Fruit fly (Drosophila melanogaster) whole organism, embryonic: ENCODE results near the gene CG31957.

Source experiments
- Adf1 ChIP-seq: fragments of 200-800 bp; sonication (Bioruptor generic); IDR thresholded peaks from 2 replicates; pipeline ENCODE4 v1.3.6; 2022; ENCODE audit warnings: missing biosample characterization, missing genetic modification characterization
- B-H1 ChIP-seq: fragments of 200-800 bp; sonication (Bioruptor generic); IDR thresholded peaks from 3 replicates; pipeline ENCODE4 v1.3.6; 2022; ENCODE audit warnings: missing biosample characterization, missing genetic modification characterization
- CG10267 ChIP-seq: fragments of 200-800 bp; sonication (Bioruptor generic); optimal IDR thresholded peaks from 2 replicates; lab custom pipeline; 2018; ENCODE audit warnings: missing biosample characterization, mild to moderate bottlenecking, missing genetic modification characterization, moderate library complexity
- CG12659 ChIP-seq: fragments of 200-800 bp; sonication (Bioruptor generic); optimal IDR thresholded peaks from 3 replicates; lab custom pipeline; 2017; ENCODE audit warnings: mild to moderate bottlenecking, missing biosample characterization, missing genetic modification reagents, missing genetic modification characterization
- CG13894 ChIP-seq: fragments of 200-800 bp; sonication (Bioruptor generic); optimal IDR thresholded peaks from 3 replicates; lab custom pipeline; 2018; ENCODE audit warnings: missing biosample characterization, mild to moderate bottlenecking, missing genetic modification characterization, moderate library complexity
- CG14667 ChIP-seq: fragments of 200-800 bp; sonication (Bioruptor generic); IDR thresholded peaks from 2 replicates; pipeline ENCODE4 v1.3.6; 2022; ENCODE audit warnings: missing biosample characterization, missing genetic modification characterization
- CG14965 ChIP-seq: fragments of 200-800 bp; sonication (Bioruptor generic); optimal IDR thresholded peaks from 2 replicates; lab custom pipeline; 2016; ENCODE audit warnings: missing biosample characterization, missing genetic modification characterization, borderline replicate concordance
- CG16813 ChIP-seq: fragments of 200-800 bp; sonication (Bioruptor generic); IDR thresholded peaks from 3 replicates; pipeline ENCODE4 v1.3.6; 2022; ENCODE audit warnings: missing biosample characterization, missing genetic modification characterization; ENCODE audit not compliant: partially characterized antibody
- CG1792 ChIP-seq: fragments of 200-800 bp; sonication (Bioruptor generic); optimal IDR thresholded peaks from 2 replicates; lab custom pipeline; 2016; ENCODE audit warnings: missing biosample characterization, missing genetic modification characterization
- CG18599 ChIP-seq: fragments of 200-800 bp; sonication (Bioruptor generic); optimal IDR thresholded peaks from 3 replicates; lab custom pipeline; 2017; ENCODE audit warnings: missing biosample characterization, missing genetic modification characterization, mild to moderate bottlenecking, moderate library complexity, missing genetic modification reagents
- CG2712 ChIP-seq: fragments of 200-800 bp; optimal IDR thresholded peaks from 3 replicates; lab custom pipeline; 2019; ENCODE audit warnings: missing biosample characterization, mild to moderate bottlenecking, missing genetic modification characterization, moderate library complexity
- CG30431 ChIP-seq: fragments of 200-800 bp; sonication (Bioruptor generic); optimal IDR thresholded peaks from 2 replicates; lab custom pipeline; 2017; ENCODE audit warnings: missing biosample characterization, missing genetic modification characterization
- CG3065 ChIP-seq: fragments of 200-800 bp; sonication (Bioruptor generic); optimal IDR thresholded peaks from 2 replicates; lab custom pipeline; 2016; ENCODE audit warnings: missing biosample characterization, missing genetic modification characterization
- CG31224 ChIP-seq: fragments of 200-800 bp; sonication (Bioruptor generic); IDR thresholded peaks from 2 replicates; pipeline ENCODE4 v1.3.6; 2022; ENCODE audit warnings: missing biosample characterization, missing genetic modification characterization
- CG4707 ChIP-seq: fragments of 200-800 bp; sonication (Bioruptor generic); optimal IDR thresholded peaks from 2 replicates; lab custom pipeline; 2018; ENCODE audit warnings: missing biosample characterization, mild to moderate bottlenecking, missing genetic modification characterization, moderate library complexity
- CG6854 ChIP-seq: fragments of 200-800 bp; sonication (Bioruptor generic); optimal IDR thresholded peaks from 3 replicates; lab custom pipeline; 2017; ENCODE audit warnings: missing biosample characterization, mild to moderate bottlenecking, missing genetic modification characterization
- CG7271 ChIP-seq: fragments of 200-800 bp; sonication (Bioruptor generic); optimal IDR thresholded peaks from 2 replicates; lab custom pipeline; 2018; ENCODE audit warnings: missing biosample characterization, mild to moderate bottlenecking, missing genetic modification characterization, moderate library complexity
- CG7357 ChIP-seq: fragments of 200-800 bp; sonication (Bioruptor generic); IDR thresholded peaks from 3 replicates; pipeline ENCODE4 v1.3.6; 2022; ENCODE audit warnings: missing biosample characterization, missing genetic modification characterization
- CG8765 ChIP-seq: fragments of 200-800 bp; sonication (Bioruptor generic); IDR thresholded peaks from 2 replicates; pipeline ENCODE4 v1.3.6; 2022; ENCODE audit warnings: missing biosample characterization, missing genetic modification characterization
- CG8924 ChIP-seq: fragments of 200-800 bp; optimal IDR thresholded peaks from 3 replicates; lab custom pipeline; 2019; ENCODE audit warnings: missing biosample characterization, mild to moderate bottlenecking, missing genetic modification characterization, moderate library complexity
- Dbx ChIP-seq: fragments of 200-800 bp; sonication (Bioruptor generic); IDR thresholded peaks from 3 replicates; pipeline ENCODE4 v1.3.6; 2022; ENCODE audit warnings: missing biosample characterization, missing genetic modification characterization
- Dll ChIP-seq: fragments of 200-800 bp; sonication (Bioruptor generic); IDR thresholded peaks from 4 replicates; pipeline ENCODE4 v1.3.6; 2022; ENCODE audit warnings: missing biosample characterization, missing genetic modification characterization; ENCODE audit not compliant: partially characterized antibody
- Dref ChIP-seq: fragments of 200-800 bp; sonication (Bioruptor generic); IDR thresholded peaks from 2 replicates; pipeline ENCODE4 v1.3.6; 2022; ENCODE audit warnings: missing biosample characterization, missing genetic modification characterization
- Elba2 ChIP-seq: fragments of 200-800 bp; sonication (Bioruptor generic); optimal IDR thresholded peaks from 3 replicates; lab custom pipeline; 2016; ENCODE audit warnings: missing biosample characterization, missing genetic modification characterization
- Hand ChIP-seq: fragments of 200-800 bp; sonication (Bioruptor generic); optimal IDR thresholded peaks from 2 replicates; lab custom pipeline; 2017; ENCODE audit warnings: mild to moderate bottlenecking, missing biosample characterization, missing genetic modification reagents, missing genetic modification characterization
- MBD-R2 ChIP-seq: fragments of 200-800 bp; sonication (Bioruptor generic); IDR thresholded peaks from 2 replicates; pipeline ENCODE4 v1.3.6; 2022; ENCODE audit warnings: missing biosample characterization, missing genetic modification characterization
- MESR4 ChIP-seq: fragments of 200-800 bp; sonication (Bioruptor generic); optimal IDR thresholded peaks from 2 replicates; lab custom pipeline; 2018; ENCODE audit warnings: missing biosample characterization, mild to moderate bottlenecking, missing genetic modification characterization, moderate library complexity
- Med ChIP-seq: fragments of 200-800 bp; sonication (Bioruptor generic); peaks from one replicate; lab custom pipeline; 2016; ENCODE audit warnings: missing biosample characterization, missing genetic modification characterization, mild to moderate bottlenecking, inconsistent platforms, moderate library complexity
- Nf-YC ChIP-seq: fragments of 200-800 bp; optimal IDR thresholded peaks from 3 replicates; lab custom pipeline; 2019; ENCODE audit warnings: missing biosample characterization, mild to moderate bottlenecking, missing genetic modification characterization, moderate library complexity
- TFAM ChIP-seq: fragments of 200-800 bp; sonication (Bioruptor generic); optimal IDR thresholded peaks from 2 replicates; lab custom pipeline; 2017; ENCODE audit warnings: missing biosample characterization, missing genetic modification characterization, inconsistent platforms
- Xrp1 ChIP-seq: fragments of 200-800 bp; sonication (Bioruptor generic); IDR thresholded peaks from 2 replicates; pipeline ENCODE4 v1.3.6; 2022; ENCODE audit warnings: missing biosample characterization, missing genetic modification characterization
- ab ChIP-seq: fragments of 200-800 bp; sonication (Bioruptor generic); optimal IDR thresholded peaks from 2 replicates; lab custom pipeline; 2016; ENCODE audit warnings: missing biosample characterization, missing genetic modification characterization
- bbx ChIP-seq: fragments of 200-800 bp; sonication (Bioruptor generic); IDR thresholded peaks from 2 replicates; pipeline ENCODE4 v1.3.6; 2022; ENCODE audit warnings: missing biosample characterization, missing genetic modification characterization; ENCODE audit not compliant: partially characterized antibody
- dati ChIP-seq: fragments of 200-800 bp; sonication (Bioruptor generic); IDR thresholded peaks from 2 replicates; pipeline ENCODE4 v1.3.6; 2022; ENCODE audit warnings: missing biosample characterization, missing genetic modification characterization
- dimm ChIP-seq: fragments of 200-800 bp; sonication (Bioruptor generic); IDR thresholded peaks from 2 replicates; pipeline ENCODE4 v1.3.6; 2022; ENCODE audit warnings: missing biosample characterization, missing genetic modification characterization
- dmrt99B ChIP-seq: fragments of 200-800 bp; sonication (Bioruptor generic); optimal IDR thresholded peaks from 2 replicates; lab custom pipeline; 2018; ENCODE audit warnings: missing biosample characterization, mild to moderate bottlenecking, missing genetic modification characterization, moderate library complexity
- fd96Cb ChIP-seq: fragments of 200-800 bp; sonication (Bioruptor generic); optimal IDR thresholded peaks from 2 replicates; lab custom pipeline; 2018; ENCODE audit warnings: missing biosample characterization, mild to moderate bottlenecking, missing genetic modification characterization, moderate library complexity
- lbe ChIP-seq: fragments of 200-800 bp; sonication (Bioruptor generic); optimal IDR thresholded peaks from 2 replicates; lab custom pipeline; 2016; ENCODE audit warnings: missing biosample characterization, mild to moderate bottlenecking, missing genetic modification characterization
- pan ChIP-seq, 4 experiments: fragments of >200 bp in 3 of 4; fragments of 200-800 bp in 1 of 4; sonication (Bioruptor generic) in 1 of 4; optimal IDR thresholded peaks in 3 of 4; IDR thresholded peaks in 1 of 4; 2 replicates each; pipeline versions ENCODE4 v1.3.6 to Lab custom; 2017 to 2022; ENCODE audit warnings: missing biosample characterization in 2 of 4, missing genetic modification characterization in 2 of 4, mixed read lengths in 1 of 4
- pfk ChIP-seq: fragments of 200-800 bp; sonication (Bioruptor generic); optimal IDR thresholded peaks from 2 replicates; lab custom pipeline; 2018; ENCODE audit warnings: missing biosample characterization, mild to moderate bottlenecking, missing genetic modification characterization, moderate library complexity
- sens ChIP-seq: fragments of 200-800 bp; sonication (Bioruptor generic); peaks from one replicate; lab custom pipeline; 2016; ENCODE audit warnings: missing biosample characterization, missing genetic modification characterization
- sna ChIP-seq: fragments of 200-800 bp; sonication (Bioruptor generic); IDR thresholded peaks from 2 replicates; pipeline ENCODE4 v1.3.6; 2022; ENCODE audit warnings: missing biosample characterization, missing genetic modification characterization; ENCODE audit not compliant: partially characterized antibody
- sqz ChIP-seq: fragments of 200-800 bp; sonication (Bioruptor generic); optimal IDR thresholded peaks from 3 replicates; lab custom pipeline; 2018; ENCODE audit warnings: missing biosample characterization, mild to moderate bottlenecking, missing genetic modification characterization
- stc ChIP-seq: fragments of 200-800 bp; sonication (Bioruptor generic); IDR thresholded peaks from 2 replicates; pipeline ENCODE4 v1.3.6; 2022; ENCODE audit warnings: missing biosample characterization, missing genetic modification characterization
- tup ChIP-seq: fragments of 200-800 bp; sonication (Bioruptor generic); optimal IDR thresholded peaks from 2 replicates; lab custom pipeline; 2016; ENCODE audit warnings: missing biosample characterization, mild to moderate bottlenecking, missing genetic modification characterization, moderate library complexity
- vnd ChIP-seq: fragments of 200-800 bp; sonication (Bioruptor generic); IDR thresholded peaks from 3 replicates; pipeline ENCODE4 v1.3.6; 2022; ENCODE audit warnings: missing biosample characterization, missing genetic modification characterization; ENCODE audit not compliant: partially characterized antibody

The CG31957 gene

DNA sequence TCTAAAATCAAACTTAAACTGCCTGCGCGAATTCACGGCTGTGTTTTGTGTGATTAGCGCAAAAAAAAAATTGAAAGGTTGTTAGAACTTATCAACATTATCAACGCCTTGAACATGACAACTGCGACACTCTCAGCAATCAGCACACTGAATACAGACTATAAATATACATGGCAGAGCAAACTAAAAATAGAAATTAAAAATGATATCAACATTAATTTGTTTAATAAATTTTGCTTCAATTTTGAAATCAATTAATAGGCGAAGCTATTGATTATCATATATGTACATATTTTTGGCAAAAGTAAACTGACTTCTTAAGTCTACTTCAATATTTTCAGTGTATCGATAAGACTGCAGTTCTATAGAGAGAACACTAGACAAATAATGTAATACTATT lies 7.8 kb upstream of the CG31957 start (continued):
- no peak for TF ChIP-seq B-H1 (GFP tag; lab: Robert Waterston, UW)
- no peak for TF ChIP-seq CG1792 (GFP tag; lab: Kevin White, UChicago)
- peak; percentile 33; the same call in 1 of the 2 replicates for TF ChIP-seq MBD-R2 (GFP tag; lab: Robert Waterston, UW)
- no peak for TF ChIP-seq pan (optimal IDR thresholded peaks at IDR 0.05; lab: Kevin White, UChicago)
- TF ChIP-seq pan (GFP tag; optimal IDR thresholded peaks at IDR 0.05 in 1 of 2, IDR thresholded peaks at IDR 0.05 in 1 of 2): peak in 1 of 2 experiments; percentile 25
- TF ChIP-seq CG12659 (GFP tag; lab: Kevin White, UChicago): no peak
- no peak for TF ChIP-seq CG7357 (GFP tag; lab: Robert Waterston, UW)
- peak; percentile 75; the same call in 2 of the 3 replicates for TF ChIP-seq Dbx
- 0 out of 2 replicates have a peak, but pooled peaks have one; percentile 17 for TF ChIP-seq CG14667 (GFP tag; lab: Robert Waterston, UW)
- no peak for TF ChIP-seq Dll (GFP tag; lab: Robert Waterston, UW)
- TF ChIP-seq CG30431 (GFP tag; lab: Kevin White, UChicago): no peak
- TF ChIP-seq CG8924 (tag; lab: Kevin White, UChicago): no peak
- TF ChIP-seq Xrp1 (GFP tag; lab: Robert Waterston, UW): peak; percentile 41; the same call in 1 of the 2 replicates
- no peak for TF ChIP-seq CG6854 (GFP tag; lab: Kevin White, UChicago)
- peak; percentile 18 for TF ChIP-seq dmrt99B
- TF ChIP-seq sqz (GFP tag; lab: Kevin White, UChicago): no peak
- peak; percentile 77 for TF ChIP-seq CG18599 (GFP tag; lab: Kevin White, UChicago)
- TF ChIP-seq pfk (GFP tag; lab: Kevin White, UChicago): no peak
- peak; percentile 55 for TF ChIP-seq sens (GFP tag; lab: Kevin White, UChicago)
- no peak for TF ChIP-seq fd96Cb (tag; lab: Kevin White, UChicago)
- peak; percentile 68 for TF ChIP-seq Med
- TF ChIP-seq dimm: no peak
- no peak for TF ChIP-seq dati
- no peak for TF ChIP-seq Nf-YC (tag; lab: Kevin White, UChicago)
- TF ChIP-seq tup (GFP tag; lab: Kevin White, UChicago): no peak
- TF ChIP-seq CG2712 (tag; lab: Kevin White, UChicago): peak; percentile 35
- TF ChIP-seq CG4707 (GFP tag; lab: Kevin White, UChicago): no peak
- TF ChIP-seq lbe (GFP tag; lab: Kevin White, UChicago): peak; percentile 58

DNA sequence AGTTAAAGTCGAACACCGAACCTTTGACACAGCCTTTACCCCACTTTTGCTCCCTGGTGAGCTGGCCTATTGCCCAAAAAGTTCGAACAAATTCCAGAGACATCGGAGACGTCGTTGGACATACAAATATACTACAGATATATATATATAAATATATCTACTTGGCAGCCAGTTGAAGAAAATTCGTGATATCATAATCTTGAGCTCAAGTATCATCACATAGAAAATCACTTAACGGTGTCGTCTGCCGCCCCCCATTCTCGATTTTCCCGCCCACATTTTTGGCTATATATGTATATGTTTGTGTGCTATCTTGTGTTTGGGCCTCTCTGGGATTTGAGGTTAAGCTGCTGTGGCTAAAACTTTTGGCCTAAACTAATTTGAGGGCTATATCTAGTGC lies 4.8 kb upstream of the CG31957 start:
- TF ChIP-seq CG31224 (GFP tag; lab: Robert Waterston, UW): no peak
- peak; percentile 90 for TF ChIP-seq CG13894
- no peak for TF ChIP-seq CG7271 (tag; lab: Kevin White, UChicago)

DNA sequence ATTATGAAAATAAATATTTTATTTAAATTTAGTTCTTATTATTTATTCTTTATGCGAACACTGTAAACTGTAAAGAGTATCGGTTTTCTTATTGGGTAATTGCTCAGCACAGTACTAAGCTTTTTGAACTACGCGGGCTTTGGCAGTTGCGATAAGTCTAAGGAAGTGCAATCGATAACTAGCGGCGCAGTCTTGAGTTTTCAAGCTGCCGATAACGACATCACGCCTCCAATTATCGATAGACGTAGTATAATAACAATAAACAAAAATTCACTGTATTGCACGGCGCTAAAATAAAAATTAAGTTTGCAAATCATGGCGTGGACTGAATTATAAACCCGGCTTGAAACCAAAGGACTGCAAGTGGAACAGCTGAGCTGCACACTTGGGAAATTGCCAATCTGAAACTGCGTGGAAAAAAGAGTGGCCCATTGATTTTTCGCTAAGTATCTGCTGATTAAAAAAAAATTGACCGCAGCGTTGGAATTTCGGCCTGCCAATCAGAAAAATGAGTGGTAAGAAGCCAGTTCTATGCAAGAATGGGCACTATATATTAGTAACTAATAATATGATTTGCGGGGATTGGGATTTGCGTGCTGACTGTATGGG lies 4.7 kb downstream of the CG31957 start, which contains the start of gene Cep97:
Gene Cep97, plus strand, starts transcription at position 224 of the 609 bp plus-strand sequence.
- TF ChIP-seq MESR4 (GFP tag; lab: Kevin White, UChicago) (peak; percentile 19), Hand (no peak), CG8765 (GFP tag; lab: Robert Waterston, UW) (no peak), ab (GFP tag; lab: Kevin White, UChicago) (no peak), TFAM (GFP tag; lab: Kevin White, UChicago) (no peak), vnd (GFP tag; lab: Robert Waterston, UW) (peak; percentile 89), Elba2 (GFP tag; lab: Kevin White, UChicago) (peak; percentile 65), CG14965 (GFP tag; lab: Kevin White, UChicago) (no peak), CG2712 (tag; lab: Kevin White, UChicago) (peak; percentile 23), CG8924 (tag; lab: Kevin White, UChicago) (peak; percentile 21), sna (GFP tag; lab: Robert Waterston, UW) (peak; percentile 87), bbx (GFP tag; lab: Robert Waterston, UW) (peak; percentile 96), CG3065 (GFP tag; lab: Kevin White, UChicago) (peak; percentile 52), CG16813 (peak; percentile 88), CG10267 (peak; percentile 29), Adf1 (GFP tag; lab: Robert Waterston, UW) (no peak), Dll (GFP tag; lab: Robert Waterston, UW) (peak; percentile 83), stc (no peak), Dref (GFP tag; lab: Robert Waterston, UW) (peak; percentile 99)
